Fruit fly (Drosophila melanogaster) whole organism, embryonic: ENCODE results near the gene CG11975.
A peak's percentile ranks its signal among the peaks of the same experiment; 100 is the strongest.

Experiments
- Asciz ChIP-seq: fragments of 200-800 bp; sonication (Bioruptor generic); optimal IDR thresholded peaks from 2 replicates; lab custom pipeline; 2017; ENCODE audit warnings: missing biosample characterization, mild to moderate bottlenecking, missing genetic modification characterization, missing genetic modification reagents
- Blimp-1 ChIP-seq: fragments of 200-800 bp; sonication (Bioruptor generic); optimal IDR thresholded peaks from 3 replicates; lab custom pipeline; 2018; ENCODE audit warnings: missing biosample characterization, missing genetic modification characterization, mild to moderate bottlenecking, moderate library complexity, missing genetic modification reagents
- BtbVII ChIP-seq: fragments of 200-800 bp; sonication (Bioruptor generic); optimal IDR thresholded peaks from 3 replicates; lab custom pipeline; 2017; ENCODE audit warnings: missing biosample characterization, mild to moderate bottlenecking, missing genetic modification characterization
- CG10267 ChIP-seq: fragments of 200-800 bp; sonication (Bioruptor generic); optimal IDR thresholded peaks from 2 replicates; lab custom pipeline; 2018; ENCODE audit warnings: missing biosample characterization, mild to moderate bottlenecking, missing genetic modification characterization, moderate library complexity
- CG10565 ChIP-seq: fragments of 200-800 bp; sonication (Bioruptor generic); optimal IDR thresholded peaks from 3 replicates; lab custom pipeline; 2016; ENCODE audit warnings: missing biosample characterization, mild to moderate bottlenecking, missing genetic modification characterization
- CG12236 ChIP-seq: fragments of 200-800 bp; sonication (Bioruptor generic); optimal IDR thresholded peaks from 2 replicates; lab custom pipeline; 2016; ENCODE audit warnings: missing biosample characterization, missing genetic modification characterization
- CG12942 ChIP-seq: fragments of 200-800 bp; sonication (Bioruptor generic); optimal IDR thresholded peaks from 3 replicates; lab custom pipeline; 2016; ENCODE audit warnings: missing biosample characterization, missing genetic modification characterization
- CG13424 ChIP-seq: fragments of 200-800 bp; sonication (Bioruptor generic); optimal IDR thresholded peaks from 2 replicates; lab custom pipeline; 2019; ENCODE audit warnings: missing biosample characterization, mild to moderate bottlenecking, missing genetic modification characterization, moderate library complexity
- CG14441 ChIP-seq: fragments of 200-800 bp; sonication (Bioruptor generic); IDR thresholded peaks from 2 replicates; pipeline ENCODE4 v1.3.6; 2022; ENCODE audit warnings: missing biosample characterization, missing genetic modification characterization
- CG1529 ChIP-seq: fragments of 200-800 bp; sonication (Bioruptor generic); optimal IDR thresholded peaks from 3 replicates; lab custom pipeline; 2018; ENCODE audit warnings: missing biosample characterization, missing genetic modification characterization
- CG15514 ChIP-seq: fragments of 200-800 bp; sonication (Bioruptor generic); optimal IDR thresholded peaks from 3 replicates; lab custom pipeline; 2017; ENCODE audit warnings: missing biosample characterization, missing genetic modification characterization, mild to moderate bottlenecking, moderate library complexity, missing genetic modification reagents
- CG17328 ChIP-seq: fragments of 200-800 bp; sonication (Bioruptor generic); IDR thresholded peaks from 2 replicates; pipeline ENCODE4 v1.3.6; 2022; ENCODE audit warnings: missing biosample characterization, missing genetic modification characterization
- CG17385 ChIP-seq: fragments of 200-800 bp; sonication (Bioruptor generic); optimal IDR thresholded peaks from 3 replicates; lab custom pipeline; 2018; ENCODE audit warnings: missing biosample characterization, mild to moderate bottlenecking, missing genetic modification characterization
- CG30020 ChIP-seq: fragments of 200-800 bp; optimal IDR thresholded peaks from 2 replicates; lab custom pipeline; 2019; ENCODE audit warnings: missing biosample characterization, mild to moderate bottlenecking, missing genetic modification characterization, moderate library complexity
- CG4424 ChIP-seq: fragments of 200-800 bp; sonication (Bioruptor generic); optimal IDR thresholded peaks from 3 replicates; lab custom pipeline; 2016; ENCODE audit warnings: missing biosample characterization, missing genetic modification characterization
- CG5245 ChIP-seq: fragments of 200-800 bp; sonication (Bioruptor generic); optimal IDR thresholded peaks from 3 replicates; lab custom pipeline; 2016; ENCODE audit warnings: missing biosample characterization, missing genetic modification characterization
- CG6272 ChIP-seq: fragments of 200-800 bp; sonication (Bioruptor generic); IDR thresholded peaks from 2 replicates; pipeline ENCODE4 v1.3.6; 2022; ENCODE audit warnings: missing biosample characterization, missing genetic modification characterization
- CG7357 ChIP-seq: fragments of 200-800 bp; sonication (Bioruptor generic); IDR thresholded peaks from 3 replicates; pipeline ENCODE4 v1.3.6; 2022; ENCODE audit warnings: missing biosample characterization, missing genetic modification characterization
- CG9932 ChIP-seq: fragments of 200-800 bp; sonication (Bioruptor generic); IDR thresholded peaks from 2 replicates; pipeline ENCODE4 v1.3.6; 2022; ENCODE audit warnings: missing biosample characterization, missing genetic modification characterization
- CHES-1-like ChIP-seq: fragments of 200-800 bp; sonication (Bioruptor generic); optimal IDR thresholded peaks from 2 replicates; lab custom pipeline; 2016; ENCODE audit warnings: missing biosample characterization, missing genetic modification characterization
- D19A ChIP-seq: fragments of 200-800 bp; optimal IDR thresholded peaks from 3 replicates; lab custom pipeline; 2019; ENCODE audit warnings: missing biosample characterization, mild to moderate bottlenecking, missing genetic modification characterization, moderate library complexity
- Doc3 ChIP-seq: fragments of 200-800 bp; sonication (Bioruptor generic); IDR thresholded peaks from 3 replicates; pipeline ENCODE4 v1.3.6; 2022; ENCODE audit warnings: missing biosample characterization, missing genetic modification characterization; ENCODE audit not compliant: partially characterized antibody
- Eip74EF ChIP-seq, 2 experiments: fragments of 200-800 bp in 1 of 2; fragments of >200 bp in 1 of 2; sonication (Bioruptor generic) in 1 of 2; optimal IDR thresholded peaks; 2 replicates each; lab custom pipeline; 2017 to 2019; ENCODE audit warnings: missing biosample characterization in 2 of 2, missing genetic modification characterization in 2 of 2, mild to moderate bottlenecking in 1 of 2, moderate library complexity in 1 of 2
- Fer2 ChIP-seq: fragments of 200-800 bp; sonication (Bioruptor generic); optimal IDR thresholded peaks from 2 replicates; lab custom pipeline; 2018; ENCODE audit warnings: missing biosample characterization, mild to moderate bottlenecking, missing genetic modification characterization, moderate library complexity
- Hand ChIP-seq: fragments of 200-800 bp; sonication (Bioruptor generic); optimal IDR thresholded peaks from 2 replicates; lab custom pipeline; 2017; ENCODE audit warnings: mild to moderate bottlenecking, missing biosample characterization, missing genetic modification reagents, missing genetic modification characterization
- Hey ChIP-seq: fragments of 200-800 bp; sonication (Bioruptor generic); optimal IDR thresholded peaks from 3 replicates; lab custom pipeline; 2018; ENCODE audit warnings: missing biosample characterization, mild to moderate bottlenecking, missing genetic modification characterization
- HmgZ ChIP-seq: fragments of 200-800 bp; sonication (Bioruptor generic); optimal IDR thresholded peaks from 2 replicates; lab custom pipeline; 2018; ENCODE audit warnings: missing biosample characterization, mild to moderate bottlenecking, missing genetic modification characterization
- Lpt ChIP-seq: fragments of >200 bp; optimal IDR thresholded peaks from 2 replicates; lab custom pipeline; 2018; ENCODE audit warnings: missing biosample characterization, missing genetic modification characterization
- Max ChIP-seq: fragments of 200-800 bp; sonication (Bioruptor generic); optimal IDR thresholded peaks from 2 replicates; lab custom pipeline; 2016; ENCODE audit warnings: missing biosample characterization, mild to moderate bottlenecking, missing genetic modification characterization
- PHDP ChIP-seq: fragments of 200-800 bp; sonication (Bioruptor generic); optimal IDR thresholded peaks from 3 replicates; lab custom pipeline; 2018; ENCODE audit warnings: missing biosample characterization, mild to moderate bottlenecking, missing genetic modification characterization, moderate library complexity
- Poxn ChIP-seq: fragments of 200-800 bp; sonication (Bioruptor generic); IDR thresholded peaks from 2 replicates; pipeline ENCODE4 v1.3.6; 2022; ENCODE audit warnings: missing biosample characterization, missing genetic modification characterization
- Trl ChIP-seq, 3 experiments: fragments of >200 bp in 2 of 3; fragments of 200-800 bp in 1 of 3; sonication (Bioruptor generic) in 1 of 3; optimal IDR thresholded peaks; 2 replicates in 1 of 3; 3 replicates in 2 of 3; lab custom pipeline; 2016 to 2017; ENCODE audit warnings: missing biosample characterization in 1 of 3, missing genetic modification characterization in 1 of 3
- Xbp1 ChIP-seq: fragments of 200-800 bp; sonication (Bioruptor generic); optimal IDR thresholded peaks from 3 replicates; lab custom pipeline; 2016; ENCODE audit warnings: missing biosample characterization, mild to moderate bottlenecking, missing genetic modification characterization
- cad ChIP-seq: fragments of >200 bp; optimal IDR thresholded peaks from 2 replicates; lab custom pipeline; 2017; ENCODE audit warnings: missing biosample characterization, missing genetic modification characterization
- chinmo ChIP-seq: fragments of 200-800 bp; sonication (Bioruptor generic); IDR thresholded peaks from 4 replicates; pipeline ENCODE4 v1.3.6; 2022; ENCODE audit warnings: missing biosample characterization, missing genetic modification characterization; ENCODE audit not compliant: partially characterized antibody
- crp ChIP-seq, 2 experiments: fragments of 200-800 bp; sonication (Bioruptor generic); optimal IDR thresholded peaks; 2 replicates in 1 of 2; 3 replicates in 1 of 2; lab custom pipeline; 2017; ENCODE audit warnings: missing biosample characterization in 2 of 2, missing genetic modification characterization in 2 of 2, mild to moderate bottlenecking in 1 of 2, moderate library complexity in 1 of 2
- dati ChIP-seq: fragments of 200-800 bp; sonication (Bioruptor generic); IDR thresholded peaks from 2 replicates; pipeline ENCODE4 v1.3.6; 2022; ENCODE audit warnings: missing biosample characterization, missing genetic modification characterization
- dysf ChIP-seq: fragments of 200-800 bp; sonication (Bioruptor generic); IDR thresholded peaks from 3 replicates; pipeline ENCODE4 v1.3.6; 2022; ENCODE audit warnings: missing biosample characterization, missing genetic modification characterization
- ewg ChIP-seq: fragments of 200-800 bp; sonication (Bioruptor generic); optimal IDR thresholded peaks from 3 replicates; lab custom pipeline; 2017; ENCODE audit warnings: mild to moderate bottlenecking, missing biosample characterization, missing genetic modification reagents, missing genetic modification characterization
- fd96Cb ChIP-seq: fragments of 200-800 bp; sonication (Bioruptor generic); optimal IDR thresholded peaks from 2 replicates; lab custom pipeline; 2018; ENCODE audit warnings: missing biosample characterization, mild to moderate bottlenecking, missing genetic modification characterization, moderate library complexity
- hb ChIP-seq: fragments of 200-800 bp; sonication (Bioruptor generic); IDR thresholded peaks from 3 replicates; pipeline ENCODE4 v1.3.6; 2022; ENCODE audit warnings: missing biosample characterization, missing genetic modification characterization; ENCODE audit not compliant: partially characterized antibody
- hbn ChIP-seq: fragments of 200-800 bp; sonication (Bioruptor generic); IDR thresholded peaks from 2 replicates; pipeline ENCODE4 v1.3.6; 2022; ENCODE audit warnings: missing biosample characterization, missing genetic modification characterization; ENCODE audit not compliant: partially characterized antibody
- lmd ChIP-seq: fragments of 200-800 bp; sonication (Bioruptor generic); IDR thresholded peaks from 2 replicates; pipeline ENCODE4 v1.3.6; 2022; ENCODE audit warnings: missing biosample characterization, missing genetic modification characterization
- mam ChIP-seq: fragments of 200-800 bp; sonication (Bioruptor generic); optimal IDR thresholded peaks from 3 replicates; lab custom pipeline; 2016; ENCODE audit warnings: missing biosample characterization, missing genetic modification characterization
- p53 ChIP-seq: fragments of 200-800 bp; sonication (Bioruptor generic); optimal IDR thresholded peaks from 2 replicates; lab custom pipeline; 2016; ENCODE audit warnings: missing biosample characterization, missing genetic modification characterization
- pb ChIP-seq: fragments of 200-800 bp; sonication (Bioruptor generic); optimal IDR thresholded peaks from 3 replicates; lab custom pipeline; 2016; ENCODE audit warnings: missing biosample characterization, missing genetic modification characterization
- sim ChIP-seq: fragments of 200-800 bp; sonication (Bioruptor generic); IDR thresholded peaks from 2 replicates; pipeline ENCODE4 v1.3.6; 2022; ENCODE audit warnings: missing biosample characterization, missing genetic modification characterization
- sqz ChIP-seq: fragments of 200-800 bp; sonication (Bioruptor generic); optimal IDR thresholded peaks from 3 replicates; lab custom pipeline; 2018; ENCODE audit warnings: missing biosample characterization, mild to moderate bottlenecking, missing genetic modification characterization
- wek ChIP-seq: fragments of 200-800 bp; sonication (Bioruptor generic); optimal IDR thresholded peaks from 3 replicates; lab custom pipeline; 2018; ENCODE audit warnings: missing biosample characterization, mild to moderate bottlenecking, missing genetic modification characterization, moderate library complexity
- zfh2 ChIP-seq: fragments of 200-800 bp; sonication (Bioruptor generic); optimal IDR thresholded peaks from 2 replicates; lab custom pipeline; 2016; ENCODE audit warnings: missing biosample characterization, missing genetic modification characterization

Gene CG11975

DNA sequence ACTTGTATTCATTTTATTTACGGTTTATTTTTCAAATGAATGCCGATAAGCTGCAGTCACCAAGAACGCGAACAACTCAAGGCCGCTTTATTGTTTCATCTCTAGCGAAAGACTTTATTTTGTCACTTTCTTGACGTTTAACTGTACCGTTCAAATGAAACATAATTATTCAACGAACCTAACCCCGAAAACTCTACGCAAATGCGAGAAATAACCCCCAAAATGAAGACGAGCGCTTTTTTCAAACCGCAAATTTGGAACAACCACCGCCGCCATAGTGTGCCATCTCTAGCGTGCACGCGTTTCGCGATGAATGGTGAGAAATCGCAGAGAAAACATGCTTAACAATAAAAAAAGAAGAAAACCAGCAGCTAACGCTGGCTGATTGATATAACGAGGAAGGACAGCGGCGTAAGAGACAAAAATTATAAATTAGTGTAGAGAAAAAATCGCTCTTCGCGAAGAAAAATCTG, 8.4 kb upstream of the CG11975 start, which contains the start of gene CG11970 (continued):
- TF ChIP-seq CG10267 (peak; percentile 17), Trl (optimal IDR thresholded peaks at IDR 0.05; lab: Kevin White, UChicago) (no peak), Trl (GFP tag; optimal IDR thresholded peaks at IDR 0.05; lab: Kevin White, UChicago) (peak; percentile 59), CG15514 (GFP tag; lab: Kevin White, UChicago) (peak; percentile 66), Hey (no peak), CG14441 (peak; percentile 41; the same call in 1 of the 2 replicates), CG17385 (peak; percentile 70), hb (no peak), fd96Cb (no peak), sim (GFP tag; lab: Robert Waterston, UW) (no peak), Eip74EF (GFP tag; optimal IDR thresholded peaks at IDR 0.05; lab: Kevin White, UChicago) (no peak), mam (peak; percentile 49), CG12236 (GFP tag; lab: Kevin White, UChicago) (no peak), Hand (no peak), Max (GFP tag; lab: Kevin White, UChicago) (no peak), CG5245 (GFP tag; lab: Kevin White, UChicago) (no peak), CG4424 (peak; percentile 20), HmgZ (tag; lab: Kevin White, UChicago) (no peak), hbn (GFP tag; lab: Robert Waterston, UW) (peak; percentile 52), CG12942 (GFP tag; lab: Kevin White, UChicago) (no peak), Blimp-1 (GFP tag; lab: Kevin White, UChicago) (no peak), wek (GFP tag; lab: Kevin White, UChicago) (no peak), Xbp1 (GFP tag; lab: Kevin White, UChicago) (peak; percentile 9), CG1529 (GFP tag; lab: Kevin White, UChicago) (no peak), sqz (GFP tag; lab: Kevin White, UChicago) (no peak), zfh2 (GFP tag; lab: Kevin White, UChicago) (peak; percentile 65), pb (GFP tag; lab: Kevin White, UChicago) (no peak), chinmo (no peak), Lpt (GFP tag; lab: Kevin White, UChicago) (no peak), Asciz (GFP tag; lab: Kevin White, UChicago) (no peak), CHES-1-like (GFP tag; lab: Kevin White, UChicago) (peak; percentile 35), p53 (GFP tag; lab: Kevin White, UChicago) (peak; percentile 16), CG10565 (GFP tag; lab: Kevin White, UChicago) (no peak), cad (GFP tag; lab: Kevin White, UChicago) (no peak), CG9932 (GFP tag; lab: Robert Waterston, UW) (peak; percentile 72), dati (GFP tag; lab: Robert Waterston, UW) (no peak), lmd (GFP tag; lab: Robert Waterston, UW) (peak; percentile 9; the same call in 1 of the 2 replicates), dysf (no peak; the same call in 2 of the 3 replicates), CG7357 (GFP tag; lab: Robert Waterston, UW) (no peak), Poxn (no peak), CG17328 (GFP tag; lab: Robert Waterston, UW) (no peak), D19A (no peak), BtbVII (GFP tag; lab: Kevin White, UChicago) (no peak), PHDP (no peak), CG13424 (tag; lab: Kevin White, UChicago) (peak; percentile 46), CG6272 (GFP tag; lab: Robert Waterston, UW) (peak; percentile 69), ewg (no peak), CG30020 (tag; lab: Kevin White, UChicago) (peak; percentile 52), Fer2 (tag; lab: Kevin White, UChicago) (peak; percentile 22), Doc3 (GFP tag; lab: Robert Waterston, UW) (peak; percentile 60; the same call in 2 of the 3 replicates), crp (GFP tag; optimal IDR thresholded peaks at IDR 0.05; lab: Kevin White, UChicago) (no peak)
